Fruit fly (Drosophila melanogaster) whole organism, embryonic: Measurements from ENCODE around the gene mia.

Experiments used
- Atf6 ChIP-seq: fragments of 200-800 bp; sonication (Bioruptor generic); IDR thresholded peaks from 2 replicates; pipeline ENCODE4 v1.3.6; 2022; ENCODE audit warnings: missing biosample characterization, missing genetic modification characterization
- CG10462 ChIP-seq: fragments of 200-800 bp; sonication (Bioruptor generic); optimal IDR thresholded peaks from 2 replicates; lab custom pipeline; 2016; ENCODE audit warnings: missing biosample characterization, missing genetic modification characterization
- CG11560 ChIP-seq: fragments of 200-800 bp; sonication (Bioruptor generic); IDR thresholded peaks from 3 replicates; pipeline ENCODE4 v1.3.6; 2022; ENCODE audit warnings: missing biosample characterization, missing genetic modification characterization
- CG14441 ChIP-seq: fragments of 200-800 bp; sonication (Bioruptor generic); IDR thresholded peaks from 2 replicates; pipeline ENCODE4 v1.3.6; 2022; ENCODE audit warnings: missing biosample characterization, missing genetic modification characterization
- CG14710 ChIP-seq: fragments of 200-800 bp; sonication (Bioruptor generic); optimal IDR thresholded peaks from 3 replicates; lab custom pipeline; 2019; ENCODE audit warnings: missing biosample characterization, mild to moderate bottlenecking, missing genetic modification characterization, moderate library complexity
- CG15696 ChIP-seq: fragments of 200-800 bp; sonication (Bioruptor generic); optimal IDR thresholded peaks from 2 replicates; lab custom pipeline; 2019; ENCODE audit warnings: missing biosample characterization, mild to moderate bottlenecking, missing genetic modification characterization, moderate library complexity
- CG17328 ChIP-seq: fragments of 200-800 bp; sonication (Bioruptor generic); IDR thresholded peaks from 2 replicates; pipeline ENCODE4 v1.3.6; 2022; ENCODE audit warnings: missing biosample characterization, missing genetic modification characterization
- CG17568 ChIP-seq: fragments of 200-800 bp; sonication (Bioruptor generic); optimal IDR thresholded peaks from 2 replicates; lab custom pipeline; 2018; ENCODE audit warnings: missing biosample characterization, mild to moderate bottlenecking, missing genetic modification characterization, moderate library complexity
- CG3163 ChIP-seq: fragments of 200-800 bp; sonication (Bioruptor generic); optimal IDR thresholded peaks from 3 replicates; lab custom pipeline; 2016; ENCODE audit warnings: missing biosample characterization, missing genetic modification characterization
- CG4424 ChIP-seq: fragments of 200-800 bp; sonication (Bioruptor generic); optimal IDR thresholded peaks from 3 replicates; lab custom pipeline; 2016; ENCODE audit warnings: missing biosample characterization, missing genetic modification characterization
- CG6813 ChIP-seq: fragments of 200-800 bp; sonication (Bioruptor generic); optimal IDR thresholded peaks from 2 replicates; lab custom pipeline; 2017; ENCODE audit warnings: missing biosample characterization, missing genetic modification characterization, mild to moderate bottlenecking, moderate library complexity, missing genetic modification reagents
- CG8924 ChIP-seq: fragments of 200-800 bp; optimal IDR thresholded peaks from 3 replicates; lab custom pipeline; 2019; ENCODE audit warnings: missing biosample characterization, mild to moderate bottlenecking, missing genetic modification characterization, moderate library complexity
- CG9797 ChIP-seq: fragments of 200-800 bp; sonication (Bioruptor generic); optimal IDR thresholded peaks from 3 replicates; lab custom pipeline; 2018; ENCODE audit warnings: missing biosample characterization, mild to moderate bottlenecking, missing genetic modification characterization
- CG9876 ChIP-seq: fragments of 200-800 bp; sonication (Bioruptor generic); optimal IDR thresholded peaks from 2 replicates; lab custom pipeline; 2016; ENCODE audit warnings: missing biosample characterization, missing genetic modification characterization
- Chrac-16 ChIP-seq: fragments of 200-800 bp; sonication (Bioruptor generic); optimal IDR thresholded peaks from 3 replicates; lab custom pipeline; 2016; ENCODE audit warnings: missing biosample characterization, missing genetic modification characterization
- Dbx ChIP-seq: fragments of 200-800 bp; sonication (Bioruptor generic); IDR thresholded peaks from 3 replicates; pipeline ENCODE4 v1.3.6; 2022; ENCODE audit warnings: missing biosample characterization, missing genetic modification characterization
- Dp ChIP-seq: fragments of 200-800 bp; sonication (Bioruptor generic); optimal IDR thresholded peaks from 2 replicates; lab custom pipeline; 2018; ENCODE audit warnings: missing biosample characterization, mild to moderate bottlenecking, missing genetic modification characterization, moderate library complexity
- Fer2 ChIP-seq: fragments of 200-800 bp; sonication (Bioruptor generic); optimal IDR thresholded peaks from 2 replicates; lab custom pipeline; 2018; ENCODE audit warnings: missing biosample characterization, mild to moderate bottlenecking, missing genetic modification characterization, moderate library complexity
- Gsc ChIP-seq: fragments of 200-800 bp; sonication (Bioruptor generic); IDR thresholded peaks from 2 replicates; pipeline ENCODE4 v1.3.6; 2022; ENCODE audit warnings: missing biosample characterization, missing genetic modification characterization
- Hey ChIP-seq: fragments of 200-800 bp; sonication (Bioruptor generic); optimal IDR thresholded peaks from 3 replicates; lab custom pipeline; 2018; ENCODE audit warnings: missing biosample characterization, mild to moderate bottlenecking, missing genetic modification characterization
- HmgZ ChIP-seq: fragments of 200-800 bp; sonication (Bioruptor generic); optimal IDR thresholded peaks from 2 replicates; lab custom pipeline; 2018; ENCODE audit warnings: missing biosample characterization, mild to moderate bottlenecking, missing genetic modification characterization
- Hmx ChIP-seq: fragments of 200-800 bp; sonication (Bioruptor generic); optimal IDR thresholded peaks from 2 replicates; lab custom pipeline; 2016; ENCODE audit warnings: missing biosample characterization, missing genetic modification characterization
- Med ChIP-seq: fragments of 200-800 bp; sonication (Bioruptor generic); peaks from one replicate; lab custom pipeline; 2016; ENCODE audit warnings: missing biosample characterization, missing genetic modification characterization, mild to moderate bottlenecking, inconsistent platforms, moderate library complexity
- Meics ChIP-seq: fragments of 200-800 bp; sonication (Bioruptor generic); optimal IDR thresholded peaks from 2 replicates; lab custom pipeline; 2017; ENCODE audit warnings: missing biosample characterization, mild to moderate bottlenecking, missing genetic modification characterization
- NK7.1 ChIP-seq: fragments of 200-800 bp; sonication (Bioruptor generic); optimal IDR thresholded peaks from 3 replicates; lab custom pipeline; 2016; ENCODE audit warnings: missing biosample characterization, missing genetic modification characterization
- PHDP ChIP-seq: fragments of 200-800 bp; sonication (Bioruptor generic); optimal IDR thresholded peaks from 3 replicates; lab custom pipeline; 2018; ENCODE audit warnings: missing biosample characterization, mild to moderate bottlenecking, missing genetic modification characterization, moderate library complexity
- Sox100B ChIP-seq: fragments of 200-800 bp; sonication (Bioruptor generic); optimal IDR thresholded peaks from 3 replicates; lab custom pipeline; 2018; ENCODE audit warnings: missing biosample characterization, mild to moderate bottlenecking, missing genetic modification characterization
- Stat92E ChIP-seq, 3 experiments: fragments of >200 bp in 2 of 3; fragments of 200-800 bp in 1 of 3; sonication (Bioruptor generic) in 1 of 3; optimal IDR thresholded peaks; 2 replicates each; lab custom pipeline; 2017 to 2019; ENCODE audit warnings: missing biosample characterization in 3 of 3, missing genetic modification characterization in 3 of 3, mild to moderate bottlenecking in 1 of 3, moderate library complexity in 1 of 3
- Tbp ChIP-seq: fragments of >200 bp; optimal IDR thresholded peaks from 2 replicates; lab custom pipeline; 2018; ENCODE audit warnings: missing biosample characterization, missing genetic modification characterization
- Xrp1 ChIP-seq: fragments of 200-800 bp; sonication (Bioruptor generic); IDR thresholded peaks from 2 replicates; pipeline ENCODE4 v1.3.6; 2022; ENCODE audit warnings: missing biosample characterization, missing genetic modification characterization
- aop ChIP-seq: fragments of 200-800 bp; sonication (Bioruptor generic); IDR thresholded peaks from 2 replicates; pipeline ENCODE4 v1.3.6; 2022; ENCODE audit warnings: missing biosample characterization, missing genetic modification characterization
- ash1 ChIP-seq: fragments of 200-800 bp; sonication (Bioruptor generic); optimal IDR thresholded peaks from 2 replicates; lab custom pipeline; 2018; ENCODE audit warnings: missing biosample characterization, mild to moderate bottlenecking, missing genetic modification characterization
- cato ChIP-seq: fragments of 200-800 bp; sonication (Bioruptor generic); optimal IDR thresholded peaks from 2 replicates; lab custom pipeline; 2016; ENCODE audit warnings: missing biosample characterization, missing genetic modification characterization, borderline replicate concordance
- dpn ChIP-seq, 2 experiments: fragments of 200-800 bp; sonication (Bioruptor generic); optimal IDR thresholded peaks; 3 replicates each; lab custom pipeline; 2016; ENCODE audit warnings: missing biosample characterization in 2 of 2, missing genetic modification characterization in 2 of 2
- dysf ChIP-seq: fragments of 200-800 bp; sonication (Bioruptor generic); IDR thresholded peaks from 3 replicates; pipeline ENCODE4 v1.3.6; 2022; ENCODE audit warnings: missing biosample characterization, missing genetic modification characterization
- gcm2 ChIP-seq: fragments of 200-800 bp; sonication (Bioruptor generic); optimal IDR thresholded peaks from 2 replicates; lab custom pipeline; 2016; ENCODE audit warnings: missing biosample characterization, missing genetic modification characterization
- grn ChIP-seq: fragments of 200-800 bp; sonication (Bioruptor generic); optimal IDR thresholded peaks from 3 replicates; lab custom pipeline; 2017; ENCODE audit warnings: missing biosample characterization, missing genetic modification characterization
- kni ChIP-seq: fragments of 200-800 bp; sonication (Bioruptor generic); optimal IDR thresholded peaks from 3 replicates; lab custom pipeline; 2017; ENCODE audit warnings: mild to moderate bottlenecking, missing biosample characterization, missing genetic modification reagents, missing genetic modification characterization
- maf-S ChIP-seq: fragments of 200-800 bp; sonication (Bioruptor generic); optimal IDR thresholded peaks from 2 replicates; lab custom pipeline; 2016; ENCODE audit warnings: missing biosample characterization, missing genetic modification characterization
- oc ChIP-seq: fragments of 200-800 bp; sonication (Bioruptor generic); optimal IDR thresholded peaks from 2 replicates; lab custom pipeline; 2018; ENCODE audit warnings: missing biosample characterization, mild to moderate bottlenecking, missing genetic modification characterization, moderate library complexity
- pho ChIP-seq: fragments of 200-800 bp; sonication (Bioruptor generic); optimal IDR thresholded peaks from 2 replicates; lab custom pipeline; 2016; ENCODE audit warnings: missing biosample characterization, missing genetic modification characterization
- pita ChIP-seq: fragments of 200-800 bp; sonication (Bioruptor generic); optimal IDR thresholded peaks from 2 replicates; lab custom pipeline; 2017; ENCODE audit warnings: missing biosample characterization, mild to moderate bottlenecking, missing genetic modification characterization
- pzg ChIP-seq: fragments of 200-800 bp; sonication (Bioruptor generic); optimal IDR thresholded peaks from 3 replicates; lab custom pipeline; 2018; ENCODE audit warnings: missing biosample characterization, mild to moderate bottlenecking, missing genetic modification characterization, moderate library complexity
- sens-2 ChIP-seq: fragments of 200-800 bp; sonication (Bioruptor generic); IDR thresholded peaks from 2 replicates; pipeline ENCODE4 v1.3.6; 2022; ENCODE audit warnings: missing biosample characterization, missing genetic modification characterization
- seq ChIP-seq: fragments of 200-800 bp; sonication (Bioruptor generic); IDR thresholded peaks from 2 replicates; pipeline ENCODE4 v1.3.6; 2022; ENCODE audit warnings: missing biosample characterization, missing genetic modification characterization
- stwl ChIP-seq: fragments of 200-800 bp; sonication (Bioruptor generic); optimal IDR thresholded peaks from 3 replicates; lab custom pipeline; 2018; ENCODE audit warnings: missing biosample characterization, mild to moderate bottlenecking, missing genetic modification characterization, moderate library complexity
- tap ChIP-seq: fragments of 200-800 bp; optimal IDR thresholded peaks from 3 replicates; lab custom pipeline; 2019; ENCODE audit warnings: missing biosample characterization, mild to moderate bottlenecking, missing genetic modification characterization, moderate library complexity
- trh ChIP-seq: fragments of 200-800 bp; sonication (Bioruptor generic); optimal IDR thresholded peaks from 2 replicates; lab custom pipeline; 2016; ENCODE audit warnings: missing biosample characterization, missing genetic modification characterization
- wek ChIP-seq: fragments of 200-800 bp; sonication (Bioruptor generic); optimal IDR thresholded peaks from 3 replicates; lab custom pipeline; 2018; ENCODE audit warnings: missing biosample characterization, mild to moderate bottlenecking, missing genetic modification characterization, moderate library complexity
- wor ChIP-seq: fragments of 200-800 bp; sonication (Bioruptor generic); IDR thresholded peaks from 2 replicates; pipeline ENCODE4 v1.3.6; 2022; ENCODE audit warnings: missing biosample characterization, missing genetic modification characterization
- zen2 ChIP-seq: fragments of 200-800 bp; sonication (Bioruptor generic); IDR thresholded peaks from 3 replicates; pipeline ENCODE4 v1.3.6; 2022; ENCODE audit warnings: missing biosample characterization, missing genetic modification characterization; ENCODE audit not compliant: partially characterized antibody

The mia gene

dm6 chr3R:5518627-5519026, 32.3 kb downstream of the mia start (continued):
- no peak for TF ChIP-seq CG11560
- TF ChIP-seq CG8924 (tag; lab: Kevin White, UChicago): peak; percentile 41
- peak; percentile 60 for TF ChIP-seq tap (tag; lab: Kevin White, UChicago)
- TF ChIP-seq gcm2 (GFP tag; lab: Kevin White, UChicago): no peak
- peak; percentile 60; the same call in 2 of the 3 replicates for TF ChIP-seq dysf (GFP tag; lab: Robert Waterston, UW)
- TF ChIP-seq dpn (GFP tag; optimal IDR thresholded peaks at IDR 0.05; lab: Kevin White, UChicago): peak; percentile 45 to 47
- TF ChIP-seq wek (GFP tag; lab: Kevin White, UChicago): no peak
- TF ChIP-seq stwl (tag; lab: Kevin White, UChicago): no peak
- no peak for TF ChIP-seq kni (GFP tag; lab: Kevin White, UChicago)
- no peak for TF ChIP-seq cato (GFP tag; lab: Kevin White, UChicago)
- no peak for TF ChIP-seq HmgZ (tag; lab: Kevin White, UChicago)
- no peak for TF ChIP-seq CG6813 (GFP tag; lab: Kevin White, UChicago)
- TF ChIP-seq PHDP (tag; lab: Kevin White, UChicago): peak; percentile 31
- peak; percentile 39 for TF ChIP-seq Chrac-16 (GFP tag; lab: Kevin White, UChicago)
- 0 out of 2 replicates have a peak, but pooled peaks have one; percentile 22 for TF ChIP-seq wor (GFP tag; lab: Robert Waterston, UW)
- no peak for TF ChIP-seq Gsc (GFP tag; lab: Robert Waterston, UW)
- TF ChIP-seq CG15696: no peak
- TF ChIP-seq Tbp (GFP tag; lab: Kevin White, UChicago): no peak
- no peak for TF ChIP-seq Sox100B
- peak; percentile 45 for TF ChIP-seq CG14710 (tag; lab: Kevin White, UChicago)
- TF ChIP-seq Dbx (GFP tag; lab: Robert Waterston, UW): no peak
- no peak for TF ChIP-seq ash1
- TF ChIP-seq oc (tag; lab: Kevin White, UChicago): peak; percentile 50
- TF ChIP-seq CG4424 (GFP tag; lab: Kevin White, UChicago): peak; percentile 61
- no peak for TF ChIP-seq Hey (tag; lab: Kevin White, UChicago)
- TF ChIP-seq Hmx (GFP tag; lab: Kevin White, UChicago): no peak
- TF ChIP-seq CG17568 (GFP tag; lab: Kevin White, UChicago): no peak
- TF ChIP-seq CG14441 (GFP tag; lab: Robert Waterston, UW): no peak
- TF ChIP-seq Meics (GFP tag; lab: Kevin White, UChicago): peak; percentile 44
- no peak for TF ChIP-seq NK7.1 (GFP tag; lab: Kevin White, UChicago)
- TF ChIP-seq Stat92E (GFP tag; optimal IDR thresholded peaks at IDR 0.05; lab: Kevin White, UChicago): no peak
- no peak for TF ChIP-seq CG10462 (GFP tag; lab: Kevin White, UChicago)
- no peak for TF ChIP-seq aop (GFP tag; lab: Robert Waterston, UW)
- TF ChIP-seq grn: peak; percentile 54
- peak; percentile 93 for TF ChIP-seq Med (GFP tag; lab: Kevin White, UChicago)
- TF ChIP-seq pzg (GFP tag; lab: Kevin White, UChicago): no peak
- TF ChIP-seq sens-2 (GFP tag; lab: Robert Waterston, UW): peak; percentile 44; the same call in 1 of the 2 replicates
- no peak for TF ChIP-seq Fer2 (tag; lab: Kevin White, UChicago)
- no peak for TF ChIP-seq trh (GFP tag; lab: Kevin White, UChicago)
- peak; percentile 24 for TF ChIP-seq CG9876
- TF ChIP-seq pita (GFP tag; lab: Kevin White, UChicago): no peak
- TF ChIP-seq Dp (GFP tag; lab: Kevin White, UChicago): no peak
- TF ChIP-seq zen2: no peak
- peak; percentile 57 for TF ChIP-seq Xrp1 (GFP tag; lab: Robert Waterston, UW)
- TF ChIP-seq seq (GFP tag; lab: Robert Waterston, UW): no peak
- no peak for TF ChIP-seq pho (GFP tag; lab: Kevin White, UChicago)
- peak; percentile 55 for TF ChIP-seq CG17328
- TF ChIP-seq CG3163 (GFP tag; lab: Kevin White, UChicago): no peak
- TF ChIP-seq CG9797 (GFP tag; lab: Kevin White, UChicago): no peak
- no peak for TF ChIP-seq maf-S (GFP tag; lab: Kevin White, UChicago)
- 0 out of 2 replicates have a peak, but pooled peaks have one; percentile 18 for TF ChIP-seq Atf6 (GFP tag; lab: Robert Waterston, UW)
